Worm (Caenorhabditis elegans) whole organism, mixed stage, embryonic: ENCODE results near the gene F22D3.4.

Source experiments
- ceh-39 ChIP-seq: fragments of 150-350 bp; optimal IDR thresholded peaks from 2 replicates; lab custom pipeline; 2014; ENCODE audit warnings: missing biosample characterization, missing genetic modification characterization
- ces-1 ChIP-seq: fragments of 150-350 bp; optimal IDR thresholded peaks from 2 replicates; lab custom pipeline; 2014; ENCODE audit warnings: missing biosample characterization, missing genetic modification reagents, missing genetic modification characterization
- elt-1 ChIP-seq: sonication (generic microtip); optimal IDR thresholded peaks from 2 replicates; lab custom pipeline; 2017; ENCODE audit warnings: missing genetic modification characterization, mild to moderate bottlenecking, missing compliant biosample characterization, antibody characterized with exemption, moderate library complexity, borderline replicate concordance; ENCODE audit not compliant: insufficient read depth
- lin-32 ChIP-seq: fragments of 200-800 bp; sonication (Bioruptor generic); optimal IDR thresholded peaks from 2 replicates; lab custom pipeline; 2018; ENCODE audit warnings: mild to moderate bottlenecking, missing genetic modification characterization, missing compliant biosample characterization
- nhr-237 ChIP-seq: fragments of 150-350 bp; optimal IDR thresholded peaks from 2 replicates; lab custom pipeline; 2014; ENCODE audit warnings: missing biosample characterization, missing genetic modification characterization
- nhr-76 ChIP-seq: sonication (generic microtip); optimal IDR thresholded peaks from 2 replicates; lab custom pipeline; 2017; ENCODE audit warnings: missing biosample characterization, missing genetic modification characterization
- snpc-4 ChIP-seq: fragments of 150-350 bp; optimal IDR thresholded peaks from 2 replicates; lab custom pipeline; 2014; ENCODE audit warnings: missing biosample characterization, missing genetic modification characterization
- unc-62 ChIP-seq: fragments of 150-350 bp; optimal IDR thresholded peaks from 2 replicates; lab custom pipeline; 2014; ENCODE audit warnings: missing biosample characterization, missing genetic modification reagents, missing genetic modification characterization

DNA sequence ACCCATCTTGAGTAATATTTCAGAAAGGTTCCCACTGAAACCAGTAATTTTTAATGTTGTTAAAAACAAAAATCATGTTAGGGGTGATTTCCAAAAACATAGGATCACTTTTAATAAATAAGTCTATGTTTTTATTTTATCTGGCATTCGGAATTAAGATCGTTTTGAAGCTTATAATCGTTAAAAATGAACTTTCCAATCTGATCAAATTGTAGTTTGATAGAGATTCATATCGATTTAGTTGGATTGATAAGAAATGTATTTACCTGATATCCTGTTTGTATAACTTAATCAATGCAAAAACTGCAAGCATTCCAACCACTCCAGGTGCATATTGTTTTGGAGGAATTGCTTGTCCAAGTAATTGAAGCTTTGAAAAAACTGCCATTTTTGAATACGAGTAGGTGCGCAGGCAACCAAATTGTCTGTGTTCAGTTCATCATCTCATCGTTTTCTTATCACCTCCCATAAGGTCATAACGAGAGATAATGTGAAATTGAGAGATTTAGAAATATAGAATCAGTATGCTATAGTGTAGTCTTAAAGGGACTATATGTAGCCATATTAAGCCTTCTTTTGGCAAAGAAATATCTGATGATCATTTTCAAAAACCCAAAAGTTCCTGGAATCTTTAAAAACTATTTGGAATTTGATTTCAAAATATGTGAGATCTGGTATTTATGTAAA, 39.9 kb downstream of the F22D3.4 start, which contains the start of gene pmp-2:
- TF ChIP-seq unc-62 (GFP tag; lab: Kevin White, UChicago), result no peak
- TF ChIP-seq nhr-76 (tag; lab: Kevin White, UChicago), result no peak
- TF ChIP-seq nhr-237 (tag; lab: Kevin White, UChicago), result no peak
- TF ChIP-seq ceh-39 (tag; lab: Kevin White, UChicago), result no peak
- TF ChIP-seq snpc-4 (tag; lab: Kevin White, UChicago), result no peak
- TF ChIP-seq lin-32 (GFP tag; lab: Kevin White, UChicago), result no peak
- TF ChIP-seq ces-1 (GFP tag; lab: Kevin White, UChicago), result no peak
- TF ChIP-seq elt-1 (tag; lab: Kevin White, UChicago), result no peak
